Worm (Caenorhabditis elegans) whole organism, L1 larva: Measurements from ENCODE around the gene imph-1.

Source experiments
- C16A3.4 ChIP-seq: fragments of 150-350 bp; optimal IDR thresholded peaks from 2 replicates; lab custom pipeline; 2014; ENCODE audit warnings: missing biosample characterization, missing genetic modification characterization
- C34B4.2 ChIP-seq: sonication (generic microtip); optimal IDR thresholded peaks from 2 replicates; lab custom pipeline; 2017; ENCODE audit warnings: mild to moderate bottlenecking, missing genetic modification characterization, missing compliant biosample characterization
- F16B12.6 ChIP-seq: fragments of 150-350 bp; optimal IDR thresholded peaks from 2 replicates; lab custom pipeline; 2014; ENCODE audit warnings: missing biosample characterization, missing genetic modification characterization
- Y116A8C.19 ChIP-seq: sonication (generic microtip); optimal IDR thresholded peaks from 2 replicates; lab custom pipeline; 2016; ENCODE audit warnings: missing compliant biosample characterization, missing genetic modification characterization, borderline replicate concordance
- aha-1 ChIP-seq: fragments of 150-350 bp; optimal IDR thresholded peaks from 2 replicates; lab custom pipeline; 2014; ENCODE audit warnings: missing biosample characterization, missing genetic modification characterization
- ama-1 ChIP-seq: fragments of 150-350 bp; optimal IDR thresholded peaks from 2 replicates; lab custom pipeline; 2014
- blmp-1 ChIP-seq: fragments of 150-350 bp; optimal IDR thresholded peaks from 2 replicates; lab custom pipeline; 2014; ENCODE audit warnings: missing biosample characterization, missing genetic modification characterization
- ceh-63 ChIP-seq: fragments of 200-800 bp; sonication (Bioruptor generic); optimal IDR thresholded peaks from 2 replicates; lab custom pipeline; 2018; ENCODE audit warnings: mild to moderate bottlenecking, missing genetic modification characterization, missing compliant biosample characterization
- ceh-8 ChIP-seq: fragments of 200-800 bp; sonication (Bioruptor generic); optimal IDR thresholded peaks from 2 replicates; lab custom pipeline; 2018; ENCODE audit warnings: mild to moderate bottlenecking, missing genetic modification characterization, moderate library complexity, missing compliant biosample characterization
- ceh-82 ChIP-seq, 3 experiments: fragments of 150-350 bp in 1 of 3; sonication (generic microtip) in 2 of 3; optimal IDR thresholded peaks; 2 replicates each; lab custom pipeline; 2014 to 2017; ENCODE audit warnings: missing biosample characterization in 3 of 3, missing genetic modification characterization in 3 of 3
- ceh-88 ChIP-seq: fragments of 200-800 bp; sonication (Bioruptor generic); IDR thresholded peaks from 2 replicates; pipeline ENCODE4 v1.3.6; 2022; ENCODE audit warnings: missing genetic modification characterization, missing compliant biosample characterization
- ces-1 ChIP-seq: fragments of 150-350 bp; optimal IDR thresholded peaks from 2 replicates; lab custom pipeline; 2014; ENCODE audit warnings: missing biosample characterization, missing genetic modification reagents, missing genetic modification characterization
- dpl-1 ChIP-seq, 3 experiments: fragments of 150-350 bp in 2 of 3; sonication (generic microtip) in 1 of 3; optimal IDR thresholded peaks; 2 replicates each; lab custom pipeline; 2014 to 2017; ENCODE audit warnings: missing biosample characterization in 3 of 3, missing genetic modification characterization in 3 of 3, missing genetic modification reagents in 3 of 3
- dsc-1 ChIP-seq: sonication (generic microtip); optimal IDR thresholded peaks from 2 replicates; lab custom pipeline; 2016; ENCODE audit warnings: mild to moderate bottlenecking, missing genetic modification characterization, missing compliant biosample characterization
- efl-1 ChIP-seq, 4 experiments: fragments of 150-350 bp; optimal IDR thresholded peaks in 3 of 4; peaks in 1 of 4; 1 replicate in 1 of 4; 2 replicates in 3 of 4; lab custom pipeline; 2014; ENCODE audit warnings: missing biosample characterization in 2 of 4, missing genetic modification characterization in 2 of 4, missing genetic modification reagents in 2 of 4
- egl-13 ChIP-seq: sonication (generic microtip); optimal IDR thresholded peaks from 2 replicates; lab custom pipeline; 2016; ENCODE audit warnings: missing genotype, missing genetic modification reagents, missing genetic modification characterization, missing compliant biosample characterization
- egl-27 ChIP-seq, 2 experiments: fragments of 150-350 bp in 1 of 2; sonication (generic microtip); optimal IDR thresholded peaks; 3 replicates each; lab custom pipeline; 2017 to 2018; ENCODE audit warnings: missing biosample characterization in 2 of 2, missing genetic modification characterization in 2 of 2, missing genetic modification reagents in 2 of 2
- elt-3 ChIP-seq, 6 experiments: fragments of 150-350 bp in 1 of 6; sonication (generic microtip); optimal IDR thresholded peaks; 2 replicates each; lab custom pipeline; 2017 to 2018; ENCODE audit warnings: missing biosample characterization in 6 of 6, missing genetic modification characterization in 6 of 6, inconsistent platforms in 1 of 6
- ets-5 ChIP-seq: fragments of 200-800 bp; sonication (Bioruptor generic); IDR thresholded peaks from 2 replicates; pipeline ENCODE4 v1.3.6; 2022; ENCODE audit warnings: missing genetic modification characterization, missing compliant biosample characterization
- fkh-10 ChIP-seq: sonication (generic microtip); optimal IDR thresholded peaks from 2 replicates; lab custom pipeline; 2017; ENCODE audit warnings: missing biosample characterization, missing genetic modification reagents, missing genetic modification characterization
- fkh-4 ChIP-seq: sonication (generic microtip); optimal IDR thresholded peaks from 2 replicates; lab custom pipeline; 2016; ENCODE audit warnings: missing compliant biosample characterization, missing genetic modification characterization, borderline replicate concordance
- fkh-8 ChIP-seq: sonication (generic microtip); optimal IDR thresholded peaks from 2 replicates; lab custom pipeline; 2016; ENCODE audit warnings: mild to moderate bottlenecking, missing genetic modification characterization, missing compliant biosample characterization
- hlh-17 ChIP-seq: fragments of 200-800 bp; sonication (Bioruptor generic); optimal IDR thresholded peaks from 2 replicates; lab custom pipeline; 2018; ENCODE audit warnings: missing genetic modification characterization, mild to moderate bottlenecking, missing compliant biosample characterization, moderate library complexity, borderline replicate concordance
- isw-1 ChIP-seq: fragments of 200-800 bp; sonication (Bioruptor generic); IDR thresholded peaks from 2 replicates; pipeline ENCODE4 v1.3.6; 2022; ENCODE audit warnings: missing genetic modification characterization, missing compliant biosample characterization
- lin-14 ChIP-seq: fragments of 200-800 bp; sonication (Bioruptor generic); optimal IDR thresholded peaks from 2 replicates; lab custom pipeline; 2018; ENCODE audit warnings: mild to moderate bottlenecking, missing genetic modification characterization, moderate library complexity, missing compliant biosample characterization
- lin-35 ChIP-seq, 2 experiments: fragments of 150-350 bp; optimal IDR thresholded peaks; 2 replicates each; lab custom pipeline; 2014; ENCODE audit warnings: missing biosample characterization in 2 of 2, missing genetic modification characterization in 2 of 2, missing genetic modification reagents in 2 of 2
- lin-39 ChIP-seq: fragments of 150-350 bp; optimal IDR thresholded peaks from 2 replicates; lab custom pipeline; 2014; ENCODE audit warnings: missing biosample characterization, missing genetic modification reagents, missing genetic modification characterization
- lsy-2 ChIP-seq, 2 experiments: fragments of 150-350 bp; optimal IDR thresholded peaks; 2 replicates each; lab custom pipeline; 2014; ENCODE audit warnings: missing biosample characterization in 2 of 2, missing genetic modification characterization in 2 of 2
- mdl-1 ChIP-seq, 2 experiments: fragments of 150-350 bp; optimal IDR thresholded peaks; 2 replicates each; lab custom pipeline; 2014 to 2017; ENCODE audit warnings: missing biosample characterization in 2 of 2, missing genetic modification characterization in 2 of 2, inconsistent platforms in 1 of 2
- nhr-12 ChIP-seq: sonication (generic microtip); optimal IDR thresholded peaks from 2 replicates; lab custom pipeline; 2017; ENCODE audit warnings: missing biosample characterization, missing genetic modification characterization
- nhr-237 ChIP-seq: fragments of 150-350 bp; optimal IDR thresholded peaks from 2 replicates; lab custom pipeline; 2014; ENCODE audit warnings: missing biosample characterization, missing genetic modification characterization
- nhr-28 ChIP-seq: fragments of 150-350 bp; optimal IDR thresholded peaks from 2 replicates; lab custom pipeline; 2014; ENCODE audit warnings: missing biosample characterization, missing genetic modification characterization
- nhr-47 ChIP-seq: sonication (generic microtip); optimal IDR thresholded peaks from 2 replicates; lab custom pipeline; 2016; ENCODE audit warnings: mild to moderate bottlenecking, missing genetic modification characterization, moderate library complexity, missing compliant biosample characterization
- nhr-71 ChIP-seq: sonication (generic microtip); optimal IDR thresholded peaks from 2 replicates; lab custom pipeline; 2016; ENCODE audit warnings: mild to moderate bottlenecking, missing genetic modification characterization, moderate library complexity, missing compliant biosample characterization
- nhr-77 ChIP-seq: fragments of 150-350 bp; optimal IDR thresholded peaks from 2 replicates; lab custom pipeline; 2014; ENCODE audit warnings: missing biosample characterization, missing genetic modification characterization
- nhr-85 ChIP-seq: sonication (generic microtip); peaks from one replicate; lab custom pipeline; 2016; ENCODE audit warnings: missing genetic modification characterization, inconsistent platforms, missing compliant biosample characterization
- pag-3 ChIP-seq: sonication (generic microtip); optimal IDR thresholded peaks from 2 replicates; lab custom pipeline; 2017; ENCODE audit warnings: missing genetic modification characterization, mild to moderate bottlenecking, missing compliant biosample characterization, antibody characterized with exemption, borderline replicate concordance; ENCODE audit not compliant: insufficient read depth
- snu-23 ChIP-seq: sonication (generic microtip); optimal IDR thresholded peaks from 2 replicates; lab custom pipeline; 2016; ENCODE audit warnings: missing genetic modification characterization, missing compliant biosample characterization
- sox-4 ChIP-seq: sonication (generic microtip); optimal IDR thresholded peaks from 2 replicates; lab custom pipeline; 2016; ENCODE audit warnings: missing genetic modification characterization, missing compliant biosample characterization
- sptf-1 ChIP-seq: fragments of 150-350 bp; optimal IDR thresholded peaks from 2 replicates; lab custom pipeline; 2014; ENCODE audit warnings: missing biosample characterization, missing genetic modification characterization
- swsn-7 ChIP-seq: sonication (generic microtip); optimal IDR thresholded peaks from 2 replicates; lab custom pipeline; 2016; ENCODE audit warnings: missing genetic modification characterization, missing compliant biosample characterization
- tbx-2 ChIP-seq: sonication (generic microtip); optimal IDR thresholded peaks from 2 replicates; lab custom pipeline; 2016; ENCODE audit warnings: missing genetic modification characterization, missing compliant biosample characterization
- unc-30 ChIP-seq: sonication (generic microtip); optimal IDR thresholded peaks from 2 replicates; lab custom pipeline; 2017; ENCODE audit warnings: missing biosample characterization, missing genetic modification characterization
- unc-86 ChIP-seq: sonication (generic microtip); optimal IDR thresholded peaks from 2 replicates; lab custom pipeline; 2016; ENCODE audit warnings: missing genetic modification characterization, missing compliant biosample characterization
- vab-15 ChIP-seq: sonication (generic microtip); optimal IDR thresholded peaks from 2 replicates; lab custom pipeline; 2017; ENCODE audit warnings: missing genotype, mild to moderate bottlenecking, missing genetic modification characterization, missing compliant biosample characterization
- xbp-1 ChIP-seq: sonication (generic microtip); optimal IDR thresholded peaks from 2 replicates; lab custom pipeline; 2016; ENCODE audit warnings: missing genetic modification characterization, missing compliant biosample characterization
- zip-4 ChIP-seq: fragments of 200-800 bp; sonication (Bioruptor generic); optimal IDR thresholded peaks from 2 replicates; lab custom pipeline; 2018; ENCODE audit warnings: mild to moderate bottlenecking, missing genetic modification characterization, moderate library complexity, missing compliant biosample characterization
- ztf-11 ChIP-seq, 2 experiments: sonication (generic microtip); optimal IDR thresholded peaks; 2 replicates each; lab custom pipeline; 2016 to 2017; ENCODE audit warnings: missing genetic modification characterization in 2 of 2, missing biosample characterization in 1 of 2, missing compliant biosample characterization in 1 of 2

imph-1 gene

DNA sequence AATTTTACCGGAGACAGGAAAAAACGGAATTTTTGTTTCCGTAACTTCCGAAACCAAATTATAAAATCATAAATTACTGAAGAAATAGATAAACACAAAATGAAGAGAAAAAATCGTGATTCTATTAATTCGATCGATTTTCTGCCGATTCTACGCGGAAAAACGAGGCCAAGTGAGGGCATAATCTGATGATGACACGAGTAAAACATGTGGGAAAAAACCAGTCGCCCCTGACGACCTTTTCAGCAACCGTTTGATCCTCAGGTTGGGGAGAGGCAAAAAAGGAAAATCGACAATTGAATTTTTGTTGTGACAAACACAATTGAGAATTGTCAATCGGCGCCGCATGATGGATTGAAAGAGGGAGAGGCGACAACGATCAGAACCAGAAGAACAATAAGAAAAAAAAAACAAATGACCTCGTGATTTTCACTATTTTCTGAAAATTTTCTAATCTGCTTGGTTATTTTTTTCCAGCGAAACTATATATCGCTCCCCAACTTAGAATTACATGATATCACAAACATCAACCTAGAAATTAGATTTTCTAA is 48.4 kb upstream of the imph-1 start (continued):
- TF ChIP-seq Y116A8C.19 (tag; lab: Kevin White, UChicago) (no peak), mdl-1 (tag; optimal IDR thresholded peaks at IDR 0.05; lab: Kevin White, UChicago) (peak in 1 of 2 experiments; percentile 7), nhr-77 (no peak), pag-3 (no peak), ceh-88 (GFP tag; lab: Robert Waterston, UW) (no peak), ets-5 (GFP tag; lab: Robert Waterston, UW) (no peak), C34B4.2 (tag; lab: Kevin White, UChicago) (no peak), aha-1 (tag; lab: Kevin White, UChicago) (no peak), nhr-85 (tag; lab: Kevin White, UChicago) (peak; percentile 89), lin-14 (peak; percentile 25), lin-35 (GFP tag; optimal IDR thresholded peaks at IDR 0.05; lab: Kevin White, UChicago) (peak in 1 of 2 experiments; percentile 18), blmp-1 (peak; percentile 45), vab-15 (tag; lab: Kevin White, UChicago) (no peak), fkh-4 (tag; lab: Kevin White, UChicago) (no peak)
- TF ChIP-seq, all 84 proteins: peak for 9

ce11 chrIII:4505726-4506125 is 47.7 kb upstream of the imph-1 start:
- peak; percentile 20 for TF ChIP-seq blmp-1
- TF ChIP-seq nhr-71 = peak; percentile 26
- TF ChIP-seq ama-1 = no peak
- TF ChIP-seq fkh-10 = peak; percentile 60
- TF ChIP-seq dsc-1 (tag; lab: Kevin White, UChicago) = peak; percentile 81
- no peak for TF ChIP-seq egl-27 (tag; optimal IDR thresholded peaks at IDR 0.05; lab: Kevin White, UChicago)
- peak in 1 of 2 experiments; percentile 49 for TF ChIP-seq mdl-1 (tag; optimal IDR thresholded peaks at IDR 0.05; lab: Kevin White, UChicago)
- no peak for TF ChIP-seq nhr-85 (tag; lab: Kevin White, UChicago)
- TF ChIP-seq egl-13 = peak; percentile 64
- no peak for TF ChIP-seq hlh-17 (GFP tag; lab: Kevin White, UChicago)
- no peak for TF ChIP-seq sptf-1 (tag; lab: Kevin White, UChicago)
- peak in 1 of 3 experiments; percentile 39 for TF ChIP-seq ceh-82 (tag; optimal IDR thresholded peaks at IDR 0.05; lab: Kevin White, UChicago)
- peak; percentile 91 for TF ChIP-seq lin-14
- TF ChIP-seq lin-35 (GFP tag; optimal IDR thresholded peaks at IDR 0.05; lab: Kevin White, UChicago) = peak in 1 of 2 experiments; percentile 34
- TF ChIP-seq lsy-2 (tag; optimal IDR thresholded peaks at IDR 0.05; lab: Kevin White, UChicago) = peak in 1 of 2 experiments; percentile 58
- peak; percentile 68 for TF ChIP-seq tbx-2 (tag; lab: Kevin White, UChicago)
- TF ChIP-seq nhr-237 (tag; lab: Kevin White, UChicago) = peak; percentile 1
- peak; percentile 37 for TF ChIP-seq xbp-1
- no peak for TF ChIP-seq nhr-28 (tag; lab: Kevin White, UChicago)
- peak; percentile 7 for TF ChIP-seq ceh-8 (GFP tag; lab: Kevin White, UChicago)
- TF ChIP-seq isw-1 (GFP tag; lab: Robert Waterston, UW) = no peak
- no peak for TF ChIP-seq Y116A8C.19 (tag; lab: Kevin White, UChicago)
- no peak for TF ChIP-seq nhr-12 (tag; lab: Kevin White, UChicago)
- no peak for TF ChIP-seq ztf-11 (tag; optimal IDR thresholded peaks at IDR 0.05; lab: Kevin White, UChicago)
- no peak for TF ChIP-seq elt-3 (tag; optimal IDR thresholded peaks at IDR 0.05; lab: Kevin White, UChicago)
- peak in 1 of 2 experiments; percentile 4 for TF ChIP-seq efl-1 (optimal IDR thresholded peaks at IDR 0.05; lab: Kevin White, UChicago)
- no peak for TF ChIP-seq efl-1 (GFP tag; optimal IDR thresholded peaks at IDR 0.05 in 1 of 2; lab: Kevin White, UChicago)
- TF ChIP-seq zip-4 (GFP tag; lab: Kevin White, UChicago) = no peak
- peak; percentile 64 for TF ChIP-seq fkh-8 (tag; lab: Kevin White, UChicago)
- no peak for TF ChIP-seq F16B12.6
- TF ChIP-seq nhr-47 = peak; percentile 58
- peak in 1 of 3 experiments; percentile 0 for TF ChIP-seq dpl-1 (GFP tag; optimal IDR thresholded peaks at IDR 0.05; lab: Kevin White, UChicago)
- no peak for TF ChIP-seq sox-4 (tag; lab: Kevin White, UChicago)
- no peak for TF ChIP-seq vab-15 (tag; lab: Kevin White, UChicago)
- TF ChIP-seq lin-39 (tag; lab: Kevin White, UChicago) = no peak
- TF ChIP-seq swsn-7 (tag; lab: Kevin White, UChicago) = peak; percentile 36
- no peak for TF ChIP-seq ceh-63 (GFP tag; lab: Kevin White, UChicago)
- no peak for TF ChIP-seq ceh-88 (GFP tag; lab: Robert Waterston, UW)
- TF ChIP-seq C16A3.4 (tag; lab: Kevin White, UChicago) = no peak
- no peak for TF ChIP-seq unc-30 (tag; lab: Kevin White, UChicago)
- peak; percentile 32 for TF ChIP-seq snu-23 (GFP tag; lab: Kevin White, UChicago)
- peak; percentile 62 for TF ChIP-seq unc-86 (tag; lab: Kevin White, UChicago)
- TF ChIP-seq ces-1 (GFP tag; lab: Kevin White, UChicago) = peak; percentile 36
- TF ChIP-seq fkh-4 (tag; lab: Kevin White, UChicago) = peak; percentile 12
